Worm (Caenorhabditis elegans) whole organism, early embryonic: Measurements from ENCODE around the gene C12D5.9.

Source experiments
- B0310.2 ChIP-seq: sonication (generic microtip); optimal IDR thresholded peaks from 2 replicates; lab custom pipeline; 2016; ENCODE audit warnings: mild to moderate bottlenecking, missing genetic modification characterization, missing compliant biosample characterization
- F13C5.2 ChIP-seq: sonication (generic microtip); optimal IDR thresholded peaks from 2 replicates; lab custom pipeline; 2017; ENCODE audit warnings: mild to moderate bottlenecking, missing genetic modification characterization, inconsistent platforms, missing compliant biosample characterization
- aly-1 ChIP-seq: sonication (generic microtip); optimal IDR thresholded peaks from 2 replicates; lab custom pipeline; 2016; ENCODE audit warnings: missing genetic modification characterization, missing compliant biosample characterization
- ama-1 ChIP-seq: fragments of 150-350 bp; optimal IDR thresholded peaks from 2 replicates; lab custom pipeline; 2014
- ceh-13 ChIP-seq: fragments of 200-800 bp; sonication (Bioruptor generic); optimal IDR thresholded peaks from 2 replicates; lab custom pipeline; 2018; ENCODE audit warnings: mild to moderate bottlenecking, missing genetic modification characterization, missing compliant biosample characterization
- ceh-36 ChIP-seq: sonication (generic microtip); optimal IDR thresholded peaks from 2 replicates; lab custom pipeline; 2016; ENCODE audit warnings: missing genetic modification characterization, inconsistent platforms, missing compliant biosample characterization
- ets-7 ChIP-seq: sonication (generic microtip); optimal IDR thresholded peaks from 2 replicates; lab custom pipeline; 2016; ENCODE audit warnings: missing genotype, missing genetic modification characterization, missing compliant biosample characterization
- flt-1 ChIP-seq: fragments of 200-800 bp; sonication (Bioruptor generic); IDR thresholded peaks from 2 replicates; pipeline ENCODE4 v1.3.6; 2022; ENCODE audit warnings: missing genetic modification characterization, missing compliant biosample characterization
- hmbx-1 ChIP-seq: sonication (generic microtip); optimal IDR thresholded peaks from 2 replicates; lab custom pipeline; 2016; ENCODE audit warnings: mild to moderate bottlenecking, missing genetic modification characterization, missing compliant biosample characterization
- hmg-4 ChIP-seq: fragments of 200-800 bp; sonication (Bioruptor generic); optimal IDR thresholded peaks from 2 replicates; lab custom pipeline; 2018; ENCODE audit warnings: mild to moderate bottlenecking, missing genetic modification characterization, missing compliant biosample characterization
- hnd-1 ChIP-seq: sonication (generic microtip); optimal IDR thresholded peaks from 2 replicates; lab custom pipeline; 2016; ENCODE audit warnings: missing genetic modification characterization, missing compliant biosample characterization
- pes-1 ChIP-seq: fragments of 200-800 bp; sonication (Bioruptor generic); IDR thresholded peaks from 2 replicates; pipeline ENCODE4 v1.3.6; 2022; ENCODE audit warnings: missing genetic modification reagents, missing genetic modification characterization, missing compliant biosample characterization
- scrt-1 ChIP-seq: fragments of 200-800 bp; sonication (Bioruptor generic); IDR thresholded peaks from 2 replicates; pipeline ENCODE4 v1.3.6; 2022; ENCODE audit warnings: missing genetic modification characterization, missing compliant biosample characterization
- sea-1 ChIP-seq: fragments of 200-800 bp; sonication (Bioruptor generic); conservative IDR thresholded peaks from 2 replicates; pipeline ENCODE4 v1.3.6; 2022; ENCODE audit warnings: missing genetic modification characterization, missing compliant biosample characterization
- tbx-11 ChIP-seq: fragments of 200-800 bp; sonication (Bioruptor generic); IDR thresholded peaks from 2 replicates; pipeline ENCODE4 v1.3.6; 2022; ENCODE audit warnings: missing genetic modification characterization, missing compliant biosample characterization
- tbx-37 ChIP-seq: fragments of 200-800 bp; sonication (Bioruptor generic); conservative IDR thresholded peaks from 2 replicates; pipeline ENCODE4 v1.3.6; 2022; ENCODE audit warnings: missing genetic modification reagents, missing genetic modification characterization, missing compliant biosample characterization
- tra-4 ChIP-seq: sonication (generic microtip); optimal IDR thresholded peaks from 2 replicates; lab custom pipeline; 2017; ENCODE audit warnings: missing genetic modification characterization, missing compliant biosample characterization

The C12D5.9 gene

DNA sequence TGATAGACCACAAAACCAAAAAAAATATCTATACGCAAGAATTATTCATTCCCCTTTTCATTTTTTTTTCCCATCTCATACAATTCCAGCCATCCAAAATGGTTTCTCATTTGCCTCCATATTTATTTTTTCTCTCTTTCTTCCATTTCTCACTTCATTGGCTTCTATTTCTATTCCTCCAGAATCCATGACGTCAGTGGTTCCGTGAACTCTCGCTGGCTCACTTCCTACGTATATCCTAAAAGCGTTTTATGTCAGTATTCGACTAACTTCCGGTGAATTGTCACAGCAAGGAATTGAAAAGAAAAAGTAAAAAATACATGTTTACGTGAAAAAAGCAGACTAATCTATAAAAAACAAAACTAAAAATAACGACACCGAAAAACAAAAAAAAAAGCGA is 37.1 kb upstream of the C12D5.9 start:
- TF ChIP-seq hmbx-1 (tag; lab: Kevin White, UChicago) (no peak), F13C5.2 (no peak), ceh-13 (GFP tag; lab: Kevin White, UChicago) (no peak), hmg-4 (GFP tag; lab: Kevin White, UChicago) (no peak), sea-1 (GFP tag; lab: Robert Waterston, UW) (no peak), scrt-1 (no peak), ets-7 (tag; lab: Kevin White, UChicago) (no peak), aly-1 (no peak), ceh-36 (no peak), flt-1 (no peak), tbx-11 (GFP tag; lab: Robert Waterston, UW) (no peak), B0310.2 (tag; lab: Kevin White, UChicago) (no peak)

DNA sequence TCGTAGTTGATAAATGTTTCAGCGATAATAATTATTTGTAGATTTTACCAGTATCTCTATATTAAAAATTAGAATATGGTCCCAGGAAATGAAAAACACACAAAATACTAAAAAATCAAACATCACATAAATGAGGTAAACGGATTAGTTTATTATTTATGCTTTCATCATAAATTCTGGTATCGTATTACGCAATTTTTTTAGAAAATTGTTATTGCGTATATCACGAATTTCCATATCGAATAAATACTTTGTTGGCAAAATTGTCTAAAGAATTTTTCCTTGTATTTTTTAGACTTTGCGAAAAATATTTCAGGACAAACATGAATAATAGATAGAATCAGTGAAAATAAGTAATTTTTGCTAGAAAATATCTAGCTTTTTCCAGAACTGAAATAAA is 36.4 kb upstream of the C12D5.9 start:
- no peak for TF ChIP-seq aly-1
- TF ChIP-seq ama-1 (lab: Kevin White, UChicago), result no peak
- TF ChIP-seq hmbx-1 (tag; lab: Kevin White, UChicago), result no peak
- no peak for TF ChIP-seq ceh-36
- no peak for TF ChIP-seq hnd-1 (tag; lab: Kevin White, UChicago)
- TF ChIP-seq tra-4 (tag; lab: Kevin White, UChicago), result no peak
- no peak for TF ChIP-seq ets-7 (tag; lab: Kevin White, UChicago)
- no peak for TF ChIP-seq B0310.2 (tag; lab: Kevin White, UChicago)
- no peak for TF ChIP-seq pes-1
- no peak for TF ChIP-seq tbx-37 (GFP tag; lab: Robert Waterston, UW)
- TF ChIP-seq hmg-4 (GFP tag; lab: Kevin White, UChicago), result no peak
- no peak for TF ChIP-seq ceh-13 (GFP tag; lab: Kevin White, UChicago)
- no peak for TF ChIP-seq flt-1
- no peak for TF ChIP-seq tbx-11 (GFP tag; lab: Robert Waterston, UW)
- no peak for TF ChIP-seq F13C5.2
- no peak for TF ChIP-seq scrt-1
- no peak for TF ChIP-seq sea-1 (GFP tag; lab: Robert Waterston, UW)

DNA sequence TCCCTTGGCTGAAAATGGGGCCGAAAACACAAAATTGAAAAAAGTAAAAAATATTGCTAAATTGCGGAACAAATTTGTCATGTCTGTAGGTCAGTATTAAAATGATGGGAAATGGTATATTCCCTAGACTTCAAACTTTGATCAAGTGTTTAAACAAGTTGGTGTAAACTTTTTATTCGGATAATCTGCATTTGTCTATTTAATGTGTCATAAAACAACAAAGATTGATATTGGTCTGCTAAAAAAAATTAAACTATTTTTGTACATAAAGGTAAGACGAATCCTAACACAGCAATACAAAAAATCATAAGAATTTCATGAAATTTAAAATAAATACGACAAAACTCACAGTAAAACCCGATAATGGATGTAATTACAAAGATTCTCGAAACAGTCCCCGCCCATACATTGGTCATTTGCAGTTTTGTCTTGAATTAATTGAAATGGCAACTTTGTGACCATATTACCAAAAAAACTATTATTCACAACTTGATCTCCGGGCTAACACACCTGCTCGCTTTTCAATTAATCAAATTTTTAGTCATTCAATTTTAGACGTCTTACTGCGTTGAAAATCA is 34.3 kb upstream of the C12D5.9 start, which contains the start of the genes ZK105.6 and ZK105.8:
Gene ZK105.6 (minus strand): TSS at position 101 of the 578 bp plus-strand sequence.
Gene ZK105.8 (plus strand): TSS at position 528 of the 578 bp plus-strand sequence.
- TF ChIP-seq tbx-37 (GFP tag; lab: Robert Waterston, UW) (no peak), B0310.2 (tag; lab: Kevin White, UChicago) (no peak), pes-1 (no peak), ets-7 (tag; lab: Kevin White, UChicago) (no peak), scrt-1 (no peak), F13C5.2 (no peak), ama-1 (lab: Kevin White, UChicago) (no peak), aly-1 (no peak), tra-4 (tag; lab: Kevin White, UChicago) (no peak), sea-1 (GFP tag; lab: Robert Waterston, UW) (no peak), hmbx-1 (tag; lab: Kevin White, UChicago) (no peak), hnd-1 (tag; lab: Kevin White, UChicago) (no peak), ceh-36 (no peak)

- no peak for TF ChIP-seq scrt-1
- TF ChIP-seq hmbx-1 (tag; lab: Kevin White, UChicago), result no peak
- no peak for TF ChIP-seq tbx-37 (GFP tag; lab: Robert Waterston, UW)
- TF ChIP-seq tra-4 (tag; lab: Kevin White, UChicago), result no peak
- no peak for TF ChIP-seq sea-1 (GFP tag; lab: Robert Waterston, UW)
- no peak for TF ChIP-seq flt-1
- TF ChIP-seq B0310.2 (tag; lab: Kevin White, UChicago), result no peak
- no peak for TF ChIP-seq pes-1
- no peak for TF ChIP-seq tbx-11 (GFP tag; lab: Robert Waterston, UW)
- no peak for TF ChIP-seq F13C5.2
Observed at ce11 chrV:7721945-7722344, 32.2 kb upstream of the C12D5.9 start, which contains the start of gene ZK105.14. Gene ZK105.14 (minus strand): TSS chrV:7722045.

DNA sequence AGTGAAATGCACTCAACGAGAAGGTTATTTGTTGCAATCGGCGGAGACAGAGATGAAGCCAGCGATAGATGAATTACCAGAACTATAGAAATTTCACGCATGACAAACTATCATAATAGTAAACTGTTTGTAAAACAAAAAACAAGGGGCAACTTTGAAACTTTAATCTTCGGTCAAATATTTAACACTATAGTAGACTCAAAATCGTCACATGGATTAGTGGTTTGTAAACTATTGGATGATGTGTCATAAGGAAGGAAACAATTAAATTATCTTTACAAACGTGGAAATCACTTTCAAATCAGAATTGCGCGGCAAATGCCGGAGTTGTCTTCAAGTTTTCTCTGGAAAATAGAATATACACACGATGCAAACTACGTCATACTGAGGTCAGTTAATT is 27.8 kb upstream of the C12D5.9 start, which contains the start of gene ZK105.5:
Gene ZK105.5 (minus strand): TSS at position 101 of the 400 bp plus-strand sequence.
- TF ChIP-seq hmg-4 (GFP tag; lab: Kevin White, UChicago), result no peak
- TF ChIP-seq ceh-13 (GFP tag; lab: Kevin White, UChicago), result no peak
- TF ChIP-seq flt-1, result no peak
- TF ChIP-seq ets-7 (tag; lab: Kevin White, UChicago), result no peak
- no peak for TF ChIP-seq tra-4 (tag; lab: Kevin White, UChicago)
- no peak for TF ChIP-seq F13C5.2
- no peak for TF ChIP-seq ama-1 (lab: Kevin White, UChicago)
- TF ChIP-seq tbx-37 (GFP tag; lab: Robert Waterston, UW), result no peak

ce11 chrV:7716034-7716433 is 26.2 kb upstream of the C12D5.9 start, which contains the start of gene ZK105.12:
Gene ZK105.12 (minus strand): TSS chrV:7716134.
- TF ChIP-seq F13C5.2 (no peak), pes-1 (no peak), ceh-13 (GFP tag; lab: Kevin White, UChicago) (no peak), tra-4 (tag; lab: Kevin White, UChicago) (no peak), hnd-1 (tag; lab: Kevin White, UChicago) (no peak), tbx-37 (GFP tag; lab: Robert Waterston, UW) (no peak), ceh-36 (no peak), flt-1 (no peak), ets-7 (tag; lab: Kevin White, UChicago) (no peak), B0310.2 (tag; lab: Kevin White, UChicago) (no peak), hmbx-1 (tag; lab: Kevin White, UChicago) (no peak), sea-1 (GFP tag; lab: Robert Waterston, UW) (no peak), tbx-11 (GFP tag; lab: Robert Waterston, UW) (no peak), aly-1 (no peak)

DNA sequence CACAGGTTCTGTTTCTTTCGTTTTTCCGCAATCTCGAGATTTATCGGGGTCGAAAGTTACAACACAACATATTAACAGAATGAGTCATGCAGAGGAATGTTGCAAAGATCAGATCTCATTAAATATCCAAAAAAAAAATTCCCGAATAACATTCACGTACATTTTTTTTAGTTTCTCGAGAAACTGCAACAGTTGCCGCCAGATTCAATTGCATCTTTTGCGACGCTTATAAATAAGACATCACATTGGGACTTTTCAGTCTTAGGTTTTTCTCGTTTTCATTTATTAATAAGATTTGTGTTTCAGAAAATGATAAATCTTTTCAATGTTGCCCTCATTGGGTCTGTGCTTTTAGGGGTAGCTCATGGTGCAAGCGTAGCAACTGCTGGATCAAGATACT is 23.9 kb upstream of the C12D5.9 start, which contains the start of gene ZK105.1:
Gene ZK105.1 (plus strand): TSS at position 301 of the 400 bp plus-strand sequence.
- no peak for TF ChIP-seq tra-4 (tag; lab: Kevin White, UChicago)
